Fruit fly (Drosophila melanogaster): ENCODE results near the gene CG2021.

DNA sequence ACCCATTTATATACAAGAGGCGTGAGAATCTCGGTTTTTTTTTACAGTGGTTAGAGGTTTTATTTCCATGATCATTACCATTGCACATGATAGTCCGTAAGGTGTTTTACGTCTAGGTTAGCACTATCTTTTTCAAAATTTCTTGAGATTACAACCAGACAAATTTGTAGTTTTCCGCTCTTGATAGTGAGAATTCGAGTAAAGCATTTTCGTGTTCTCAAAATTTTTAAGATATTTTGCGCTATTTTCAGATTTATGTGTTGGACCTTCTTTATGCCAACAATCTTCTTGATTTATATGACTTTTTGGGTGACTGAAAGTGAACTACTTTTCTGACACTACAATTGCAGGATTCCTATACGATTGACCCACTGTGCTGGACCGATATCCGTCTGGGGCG is 36.1 kb downstream of the CG2021 start:
- TF ChIP-seq Hr96 (GFP tag; optimal IDR thresholded peaks at IDR 0.05), result no peak
- TF ChIP-seq toe (GFP tag; optimal IDR thresholded peaks at IDR 0.05), result peak; percentile 8

All from whole organism, adult.